Worm (Caenorhabditis elegans): Measurements from ENCODE around the gene zig-3.

DNA sequence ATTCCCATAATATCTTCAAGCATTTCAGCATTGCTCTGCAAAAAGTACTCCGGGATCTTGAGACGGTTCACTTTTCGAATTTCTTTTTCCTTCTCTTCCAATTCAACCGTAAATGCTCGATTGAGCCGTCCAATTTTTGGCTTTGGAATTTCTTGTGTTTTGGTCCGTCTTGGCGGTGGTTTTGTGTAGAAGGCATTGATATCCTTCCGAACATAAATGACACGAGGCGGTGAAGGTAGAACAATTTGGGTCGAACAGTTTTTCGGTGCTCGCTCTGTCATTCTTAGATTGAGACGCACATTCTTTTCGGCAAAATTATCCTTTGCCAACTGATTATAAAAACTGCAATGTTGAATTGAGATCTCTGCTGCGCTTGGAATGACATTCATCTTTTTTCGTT is 12.1 kb downstream of the zig-3 start:
- no peak for TF ChIP-seq W03F9.2 (tag; optimal IDR thresholded peaks at IDR 0.05)
- TF ChIP-seq him-1 (tag; optimal IDR thresholded peaks at IDR 0.05) = no peak
